Worm (Caenorhabditis elegans): Measurements from ENCODE around the gene R12C12.5.

R12C12.5 gene

DNA sequence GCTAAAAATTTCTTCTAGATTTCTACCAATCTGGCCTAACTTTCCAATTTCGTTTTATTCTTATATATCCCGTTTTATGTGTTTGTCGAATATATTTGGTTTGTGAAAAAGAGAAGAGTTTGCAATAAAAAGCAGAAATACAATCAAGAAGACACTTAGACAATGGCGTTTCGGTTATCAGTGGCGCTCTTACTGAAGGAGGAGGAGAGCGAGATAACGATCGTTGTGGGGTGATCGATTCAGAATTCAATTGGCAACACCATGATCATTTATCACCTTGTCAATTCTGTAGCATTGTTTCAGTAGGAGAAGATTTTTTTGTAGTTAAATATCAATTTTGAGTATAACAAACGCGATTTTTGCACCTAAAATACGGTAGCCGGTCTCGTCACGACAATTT, 4.6 kb upstream of the R12C12.5 start:
- TF ChIP-seq nhr-10 (tag; optimal IDR thresholded peaks at IDR 0.05) (peak; percentile 22), madf-5 (GFP tag; IDR thresholded peaks at IDR 0.05) (no peak), arid-1 (GFP tag; conservative IDR thresholded peaks at IDR 0.05) (no peak), mdl-1 (tag; optimal IDR thresholded peaks at IDR 0.05) (no peak), ctbp-1 (GFP tag; IDR thresholded peaks at IDR 0.05) (no peak), unc-62 (GFP tag; optimal IDR thresholded peaks at IDR 0.05 in 1 of 2) (no peak), unc-62 (tag; optimal IDR thresholded peaks at IDR 0.05) (no peak), daf-12 (tag; optimal IDR thresholded peaks at IDR 0.05) (no peak), dve-1 (tag; optimal IDR thresholded peaks at IDR 0.05; ENCODE audit: insufficient read depth) (peak; percentile 73), nhr-77 (tag; optimal IDR thresholded peaks at IDR 0.05) (peak; percentile 31), Y105C5A.15 (GFP tag; IDR thresholded peaks at IDR 0.05) (no peak), nhr-48 (tag; optimal IDR thresholded peaks at IDR 0.05) (peak; percentile 26), nhr-28 (tag; optimal IDR thresholded peaks at IDR 0.05) (peak; percentile 82), Y48G9A.11 (GFP tag; IDR thresholded peaks at IDR 0.05) (no peak), spr-1 (tag; optimal IDR thresholded peaks at IDR 0.05) (no peak), unc-130 (GFP tag; optimal IDR thresholded peaks at IDR 0.05) (no peak), hlh-11 (tag; optimal IDR thresholded peaks at IDR 0.05) (peak; percentile 62), dmd-6 (GFP tag; IDR thresholded peaks at IDR 0.05) (peak; percentile 71), sdz-12 (GFP tag; optimal IDR thresholded peaks at IDR 0.05) (no peak), ztf-11 (tag; optimal IDR thresholded peaks at IDR 0.05) (no peak), pqm-1 (tag; optimal IDR thresholded peaks at IDR 0.05) (peak; percentile 83), lsy-2 (tag; optimal IDR thresholded peaks at IDR 0.05) (peak in 1 of 2 experiments; percentile 8), vab-7 (GFP tag; IDR thresholded peaks at IDR 0.05) (no peak), mes-2 (tag; optimal IDR thresholded peaks at IDR 0.05; ENCODE audit: poor library complexity, severe bottlenecking) (peak; percentile 5), nhr-6 (tag; optimal IDR thresholded peaks at IDR 0.05) (no peak), lin-13 (GFP tag; optimal IDR thresholded peaks at IDR 0.05) (no peak), dmd-8 (GFP tag; IDR thresholded peaks at IDR 0.05) (no peak), lin-1 (GFP tag; IDR thresholded peaks at IDR 0.05) (0 out of 2 replicates have a peak, but pooled peaks have one; percentile 38), php-3 (GFP tag; IDR thresholded peaks at IDR 0.05) (peak; percentile 54; the same call in 1 of the 2 replicates), daf-16 (GFP tag; optimal IDR thresholded peaks at IDR 0.05) (no peak), daf-16 (tag; optimal IDR thresholded peaks at IDR 0.05) (peak; percentile 39)

DNA sequence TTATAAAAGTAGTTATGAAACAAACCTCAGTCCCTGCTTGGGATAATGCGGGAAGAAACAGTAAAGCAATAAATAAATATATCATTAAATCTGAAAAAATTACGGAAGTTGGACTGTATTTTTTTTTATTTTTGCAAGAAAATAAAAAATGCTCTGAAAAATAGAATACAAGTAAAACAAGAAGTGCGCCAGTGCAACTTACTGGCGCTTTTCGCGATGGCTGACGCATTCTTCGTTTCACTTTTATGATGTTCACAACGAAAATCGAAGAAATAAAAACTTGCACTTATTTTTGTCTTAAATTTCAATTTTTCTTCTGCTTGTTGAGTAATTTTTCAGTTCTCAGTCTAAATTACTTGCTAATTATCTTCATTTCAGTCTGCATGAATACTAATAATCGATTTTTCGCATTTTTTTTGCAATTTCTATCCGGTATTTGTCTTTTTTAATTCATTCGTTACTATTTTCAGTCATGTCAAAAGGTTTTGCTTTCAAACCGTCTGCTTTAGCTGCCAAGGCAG, 2.8 kb upstream of the R12C12.5 start, which contains the start of the genes R12C12.6 and ran-5:
Gene R12C12.6, minus strand, starts transcription at position 229 of the 521 bp plus-strand sequence.
Gene ran-5, plus strand, starts transcription at position 471 of the 521 bp plus-strand sequence.
- peak; percentile 94 for TF ChIP-seq mes-2 (tag; optimal IDR thresholded peaks at IDR 0.05; ENCODE audit: poor library complexity, severe bottlenecking)
- TF ChIP-seq nhr-77 (tag; optimal IDR thresholded peaks at IDR 0.05): peak; percentile 32
- TF ChIP-seq gei-8 (GFP tag; optimal IDR thresholded peaks at IDR 0.05): no peak
- peak; percentile 56 for TF ChIP-seq F37D6.2 (tag; optimal IDR thresholded peaks at IDR 0.05)
- no peak for TF ChIP-seq snpc-1.2 (GFP tag; IDR thresholded peaks at IDR 0.05)
- peak; percentile 86 for TF ChIP-seq rbr-2 (tag; optimal IDR thresholded peaks at IDR 0.05)
- TF ChIP-seq attf-4 (tag; optimal IDR thresholded peaks at IDR 0.05): no peak
- TF ChIP-seq Y48G9A.11 (GFP tag; IDR thresholded peaks at IDR 0.05): no peak
- no peak for TF ChIP-seq ceh-82 (tag; optimal IDR thresholded peaks at IDR 0.05)
- TF ChIP-seq daf-16 (GFP tag; optimal IDR thresholded peaks at IDR 0.05): peak in 1 of 2 experiments; percentile 46
- peak; percentile 68 for TF ChIP-seq daf-16 (tag; optimal IDR thresholded peaks at IDR 0.05)
- no peak for TF ChIP-seq nhr-76 (tag; optimal IDR thresholded peaks at IDR 0.05)
- TF ChIP-seq unc-62 (GFP tag; optimal IDR thresholded peaks at IDR 0.05 in 1 of 2): peak in 1 of 2 experiments; percentile 42
- no peak for TF ChIP-seq unc-62 (tag; optimal IDR thresholded peaks at IDR 0.05)
- TF ChIP-seq nhr-25 (tag; optimal IDR thresholded peaks at IDR 0.05; ENCODE audit: borderline replicate concordance, insufficient read depth): no peak
- TF ChIP-seq madf-5 (GFP tag; IDR thresholded peaks at IDR 0.05): no peak
- peak; percentile 13 for TF ChIP-seq zfp-2 (tag; optimal IDR thresholded peaks at IDR 0.05)
- no peak for TF ChIP-seq aly-2 (tag; optimal IDR thresholded peaks at IDR 0.05)
- no peak for TF ChIP-seq hif-1 (tag; optimal IDR thresholded peaks at IDR 0.05)
- no peak for TF ChIP-seq tag-97 (GFP tag; IDR thresholded peaks at IDR 0.05)
- TF ChIP-seq T26A8.4 (GFP tag; IDR thresholded peaks at IDR 0.05): peak; percentile 81
- TF ChIP-seq lin-29 (GFP tag; IDR thresholded peaks at IDR 0.05): 0 out of 2 replicates have a peak, but pooled peaks have one; percentile 34
- TF ChIP-seq zip-2 (tag; optimal IDR thresholded peaks at IDR 0.05): peak; percentile 9
- TF ChIP-seq dpl-1 (GFP tag; optimal IDR thresholded peaks at IDR 0.05): peak; percentile 83
- peak; percentile 71 for TF ChIP-seq hlh-30 (tag; optimal IDR thresholded peaks at IDR 0.05; ENCODE audit: insufficient read depth)
- TF ChIP-seq F49E8.2 (tag; optimal IDR thresholded peaks at IDR 0.05; ENCODE audit: borderline replicate concordance): peak; percentile 63
- TF ChIP-seq fos-1 (tag; optimal IDR thresholded peaks at IDR 0.05): no peak

Data from whole organism, L4 larva.